Worm (Caenorhabditis elegans) whole organism, L4 larva: ENCODE data around the gene T16G1.5.
A peak's percentile ranks its signal among the peaks of the same experiment; 100 is the strongest.

Experiments
- D1046.2 ChIP-seq: fragments of 200-800 bp; sonication (Bioruptor generic); IDR thresholded peaks from 2 replicates; pipeline ENCODE4 v1.3.6; 2022; ENCODE audit warnings: missing genetic modification characterization, missing compliant biosample characterization
- F26F4.8 ChIP-seq: fragments of 200-800 bp; sonication (Bioruptor generic); conservative IDR thresholded peaks from 2 replicates; pipeline ENCODE4 v1.3.6; 2022; ENCODE audit warnings: missing genetic modification characterization, missing compliant biosample characterization
- F37D6.2 ChIP-seq: sonication (generic microtip); optimal IDR thresholded peaks from 2 replicates; lab custom pipeline; 2016; ENCODE audit warnings: mild to moderate bottlenecking, missing genetic modification characterization, missing compliant biosample characterization
- F49E8.2 ChIP-seq: sonication (generic microtip); optimal IDR thresholded peaks from 2 replicates; lab custom pipeline; 2016; ENCODE audit warnings: missing compliant biosample characterization, mild to moderate bottlenecking, missing genetic modification characterization, borderline replicate concordance
- T20F7.1 ChIP-seq: fragments of 200-800 bp; sonication (Bioruptor generic); optimal IDR thresholded peaks from 2 replicates; lab custom pipeline; 2018; ENCODE audit warnings: mild to moderate bottlenecking, missing genetic modification characterization, missing compliant biosample characterization
- T26A8.4 ChIP-seq: fragments of 200-800 bp; sonication (Bioruptor generic); IDR thresholded peaks from 2 replicates; pipeline ENCODE4 v1.3.6; 2022; ENCODE audit warnings: missing genetic modification characterization, missing compliant biosample characterization
- Y75B8A.6 ChIP-seq: fragments of 200-800 bp; sonication (Bioruptor generic); IDR thresholded peaks from 2 replicates; pipeline ENCODE4 v1.3.6; 2022; ENCODE audit warnings: missing genetic modification reagents, missing genetic modification characterization, missing compliant biosample characterization
- ZK337.2 ChIP-seq: fragments of 200-800 bp; sonication (Bioruptor generic); IDR thresholded peaks from 2 replicates; pipeline ENCODE4 v1.3.6; 2022; ENCODE audit warnings: missing genetic modification reagents, missing genetic modification characterization, missing compliant biosample characterization
- ZK546.5 ChIP-seq, 2 experiments: sonication (generic microtip); optimal IDR thresholded peaks; 2 replicates each; lab custom pipeline; 2017; ENCODE audit warnings: missing biosample characterization in 2 of 2, missing genetic modification characterization in 2 of 2
- aha-1 ChIP-seq: fragments of 150-350 bp; peaks from one replicate; lab custom pipeline; 2014; ENCODE audit warnings: missing biosample characterization, missing genetic modification characterization
- arid-1 ChIP-seq: fragments of 200-800 bp; sonication (Bioruptor generic); conservative IDR thresholded peaks from 2 replicates; pipeline ENCODE4 v1.3.6; 2022; ENCODE audit warnings: missing genetic modification reagents, missing genetic modification characterization, missing compliant biosample characterization
- attf-4 ChIP-seq: sonication (generic microtip); optimal IDR thresholded peaks from 3 replicates; lab custom pipeline; 2017; ENCODE audit warnings: missing biosample characterization, missing genetic modification characterization
- ceh-20 ChIP-seq: fragments of 200-800 bp; sonication (Bioruptor generic); IDR thresholded peaks from 2 replicates; pipeline ENCODE4 v1.3.6; 2022; ENCODE audit warnings: missing genetic modification reagents, missing genetic modification characterization, missing compliant biosample characterization
- cey-2 ChIP-seq: sonication (generic microtip); optimal IDR thresholded peaks from 3 replicates; lab custom pipeline; 2017; ENCODE audit warnings: missing genetic modification characterization, mild to moderate bottlenecking, missing compliant biosample characterization, antibody characterized with exemption, borderline replicate concordance; ENCODE audit not compliant: insufficient read depth
- daf-19 ChIP-seq: fragments of 200-800 bp; sonication (Bioruptor generic); conservative IDR thresholded peaks from 2 replicates; pipeline ENCODE4 v1.3.6; 2022; ENCODE audit warnings: missing genetic modification characterization, missing compliant biosample characterization
- daf-8 ChIP-seq: fragments of 200-800 bp; sonication (Bioruptor generic); IDR thresholded peaks from 2 replicates; pipeline ENCODE4 v1.3.6; 2022; ENCODE audit warnings: missing genetic modification characterization, missing compliant biosample characterization
- dmd-8 ChIP-seq: fragments of 200-800 bp; sonication (Bioruptor generic); IDR thresholded peaks from 2 replicates; pipeline ENCODE4 v1.3.6; 2022; ENCODE audit warnings: missing genetic modification characterization, missing compliant biosample characterization
- dve-1 ChIP-seq: sonication (generic microtip); optimal IDR thresholded peaks from 2 replicates; lab custom pipeline; 2017; ENCODE audit warnings: antibody characterized with exemption, mild to moderate bottlenecking, missing genetic modification characterization, missing compliant biosample characterization; ENCODE audit not compliant: insufficient read depth
- hif-1 ChIP-seq, 2 experiments: sonication (generic microtip); optimal IDR thresholded peaks; 2 replicates each; lab custom pipeline; 2016 to 2017; ENCODE audit warnings: missing compliant biosample characterization in 2 of 2, missing genetic modification characterization in 2 of 2, missing genetic modification reagents in 2 of 2, missing genotype in 2 of 2, mild to moderate bottlenecking in 1 of 2
- hlh-11 ChIP-seq: fragments of 200-800 bp; sonication (Bioruptor generic); optimal IDR thresholded peaks from 2 replicates; lab custom pipeline; 2018; ENCODE audit warnings: mild to moderate bottlenecking, missing genetic modification characterization, missing compliant biosample characterization
- jun-1 ChIP-seq: fragments of 150-350 bp; optimal IDR thresholded peaks from 2 replicates; lab custom pipeline; 2014; ENCODE audit warnings: missing biosample characterization, missing genetic modification reagents, missing genetic modification characterization
- lim-7 ChIP-seq: fragments of 200-800 bp; sonication (Bioruptor generic); IDR thresholded peaks from 2 replicates; pipeline ENCODE4 v1.3.6; 2022; ENCODE audit warnings: missing genetic modification characterization, missing compliant biosample characterization
- lin-15B ChIP-seq: fragments of 150-350 bp; sonication (generic microtip); optimal IDR thresholded peaks from 3 replicates; lab custom pipeline; 2014; ENCODE audit warnings: missing biosample characterization, missing genetic modification characterization
- lin-38 ChIP-seq: fragments of 200-800 bp; sonication (Bioruptor generic); IDR thresholded peaks from 2 replicates; pipeline ENCODE4 v1.3.6; 2022; ENCODE audit warnings: missing genetic modification reagents, missing genetic modification characterization, missing compliant biosample characterization
- lin-39 ChIP-seq: fragments of 150-350 bp; optimal IDR thresholded peaks from 2 replicates; lab custom pipeline; 2014; ENCODE audit warnings: missing biosample characterization, missing genetic modification reagents, missing genetic modification characterization
- lir-3 ChIP-seq: sonication (generic microtip); optimal IDR thresholded peaks from 2 replicates; lab custom pipeline; 2016; ENCODE audit warnings: mild to moderate bottlenecking, missing genetic modification characterization, missing compliant biosample characterization
- lsy-2 ChIP-seq, 2 experiments: fragments of 150-350 bp in 1 of 2; sonication (generic microtip) in 1 of 2; optimal IDR thresholded peaks; 2 replicates each; lab custom pipeline; 2014 to 2017; ENCODE audit warnings: missing biosample characterization in 2 of 2, missing genetic modification characterization in 2 of 2
- madf-5 ChIP-seq, 2 experiments: fragments of 200-800 bp; sonication (Bioruptor generic); IDR thresholded peaks; 2 replicates each; pipeline ENCODE4 v1.3.6; 2022; ENCODE audit warnings: missing compliant biosample characterization in 2 of 2, missing genetic modification characterization in 2 of 2
- mdt-29 ChIP-seq: fragments of 200-800 bp; sonication (Bioruptor generic); IDR thresholded peaks from 2 replicates; pipeline ENCODE4 v1.3.6; 2022; ENCODE audit warnings: missing genetic modification reagents, missing genetic modification characterization, missing compliant biosample characterization
- mep-1 ChIP-seq: fragments of 150-350 bp; sonication (generic microtip); optimal IDR thresholded peaks from 3 replicates; lab custom pipeline; 2014; ENCODE audit warnings: missing biosample characterization, missing genetic modification characterization
- nhr-10 ChIP-seq: fragments of 150-350 bp; optimal IDR thresholded peaks from 2 replicates; lab custom pipeline; 2014; ENCODE audit warnings: missing biosample characterization, missing genetic modification characterization
- nhr-11 ChIP-seq: fragments of 150-350 bp; optimal IDR thresholded peaks from 2 replicates; lab custom pipeline; 2014; ENCODE audit warnings: missing biosample characterization, missing genetic modification characterization
- nhr-111 ChIP-seq: fragments of 200-800 bp; sonication (Bioruptor generic); optimal IDR thresholded peaks from 2 replicates; lab custom pipeline; 2018; ENCODE audit warnings: mild to moderate bottlenecking, missing genetic modification characterization, missing compliant biosample characterization
- nhr-237 ChIP-seq: sonication (generic microtip); optimal IDR thresholded peaks from 2 replicates; lab custom pipeline; 2017; ENCODE audit warnings: missing biosample characterization, missing genetic modification characterization
- nhr-41 ChIP-seq: fragments of 200-800 bp; sonication (Bioruptor generic); IDR thresholded peaks from 2 replicates; pipeline ENCODE4 v1.3.6; 2022; ENCODE audit warnings: missing genetic modification reagents, missing genetic modification characterization, missing compliant biosample characterization
- nhr-6 ChIP-seq: fragments of 150-350 bp; optimal IDR thresholded peaks from 2 replicates; lab custom pipeline; 2014; ENCODE audit warnings: missing biosample characterization, missing genetic modification characterization
- nhr-76 ChIP-seq: fragments of 150-350 bp; optimal IDR thresholded peaks from 2 replicates; lab custom pipeline; 2014; ENCODE audit warnings: missing biosample characterization, missing genetic modification characterization
- pha-4 ChIP-seq, 2 experiments: fragments of 150-350 bp in 1 of 2; fragments of 200-800 bp in 1 of 2; sonication (Bioruptor generic) in 1 of 2; IDR thresholded peaks in 1 of 2; optimal IDR thresholded peaks in 1 of 2; 2 replicates each; pipeline versions ENCODE4 v1.3.6 to Lab custom; 2014 to 2022; ENCODE audit warnings: missing genetic modification characterization in 2 of 2, missing genetic modification reagents in 2 of 2, missing biosample characterization in 1 of 2, missing compliant biosample characterization in 1 of 2
- pqm-1 ChIP-seq: sonication (generic microtip); optimal IDR thresholded peaks from 2 replicates; lab custom pipeline; 2017; ENCODE audit warnings: missing biosample characterization, missing genetic modification characterization
- rbr-2 ChIP-seq: sonication (generic microtip); optimal IDR thresholded peaks from 2 replicates; lab custom pipeline; 2016; ENCODE audit warnings: missing genotype, missing genetic modification characterization, missing compliant biosample characterization
- skn-1 ChIP-seq: fragments of 150-350 bp; optimal IDR thresholded peaks from 2 replicates; lab custom pipeline; 2014; ENCODE audit warnings: missing biosample characterization, missing genetic modification characterization
- snpc-1.2 ChIP-seq: fragments of 200-800 bp; sonication (Bioruptor generic); IDR thresholded peaks from 2 replicates; pipeline ENCODE4 v1.3.6; 2022; ENCODE audit warnings: missing genetic modification reagents, missing genetic modification characterization, missing compliant biosample characterization
- snpc-4 ChIP-seq: fragments of 150-350 bp; optimal IDR thresholded peaks from 2 replicates; lab custom pipeline; 2014; ENCODE audit warnings: missing biosample characterization, missing genetic modification characterization
- spr-3 ChIP-seq: fragments of 200-800 bp; sonication (Bioruptor generic); optimal IDR thresholded peaks from 2 replicates; lab custom pipeline; 2018; ENCODE audit warnings: mild to moderate bottlenecking, missing genetic modification characterization, missing compliant biosample characterization
- tag-97 ChIP-seq: fragments of 200-800 bp; sonication (Bioruptor generic); IDR thresholded peaks from 2 replicates; pipeline ENCODE4 v1.3.6; 2022; ENCODE audit warnings: missing genetic modification characterization, missing compliant biosample characterization
- tra-1 ChIP-seq: fragments of 200-800 bp; sonication (Bioruptor generic); IDR thresholded peaks from 2 replicates; pipeline ENCODE4 v1.3.6; 2022; ENCODE audit warnings: missing genetic modification reagents, missing genetic modification characterization, missing compliant biosample characterization
- unc-130 ChIP-seq: sonication (generic microtip); optimal IDR thresholded peaks from 2 replicates; lab custom pipeline; 2016; ENCODE audit warnings: missing genetic modification reagents, missing genetic modification characterization, missing compliant biosample characterization
- unc-39 ChIP-seq: sonication (generic microtip); optimal IDR thresholded peaks from 2 replicates; lab custom pipeline; 2017; ENCODE audit warnings: missing biosample characterization, missing genetic modification characterization
- vab-7 ChIP-seq: fragments of 200-800 bp; sonication (Bioruptor generic); IDR thresholded peaks from 2 replicates; pipeline ENCODE4 v1.3.6; 2022; ENCODE audit warnings: missing genetic modification reagents, missing genetic modification characterization, missing compliant biosample characterization
- zfp-2 ChIP-seq: sonication (generic microtip); optimal IDR thresholded peaks from 2 replicates; lab custom pipeline; 2016; ENCODE audit warnings: mild to moderate bottlenecking, missing genetic modification characterization, missing compliant biosample characterization
- zfp-3 ChIP-seq: fragments of 200-800 bp; sonication (Bioruptor generic); conservative IDR thresholded peaks from 2 replicates; pipeline ENCODE4 v1.3.6; 2022; ENCODE audit warnings: missing genetic modification reagents, missing genetic modification characterization, missing compliant biosample characterization
- zip-11 ChIP-seq: fragments of 200-800 bp; sonication (Bioruptor generic); IDR thresholded peaks from 2 replicates; pipeline ENCODE4 v1.3.6; 2022; ENCODE audit warnings: missing genetic modification characterization, missing compliant biosample characterization
- zip-2 ChIP-seq: fragments of 150-350 bp; optimal IDR thresholded peaks from 2 replicates; lab custom pipeline; 2014; ENCODE audit warnings: missing biosample characterization, missing genetic modification characterization

The T16G1.5 gene

DNA sequence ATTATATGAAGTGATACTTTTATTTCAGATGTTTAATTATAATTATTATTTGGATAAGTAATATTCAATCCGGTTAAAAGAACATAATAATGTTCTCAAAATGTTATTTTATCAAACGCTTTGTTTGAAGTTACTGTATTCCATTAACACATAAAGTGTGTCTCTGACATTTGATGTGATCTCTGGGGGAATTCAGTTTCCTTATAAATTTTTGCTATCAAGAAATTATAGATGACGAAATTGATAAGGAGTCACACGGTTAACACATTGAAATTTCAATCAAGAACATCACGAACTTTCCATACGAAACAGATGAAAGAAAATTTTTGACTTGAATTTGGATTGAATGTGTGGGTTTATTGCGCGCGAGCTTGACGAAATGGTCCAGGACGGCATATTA is 17.7 kb downstream of the T16G1.5 start (continued):
- TF ChIP-seq ZK337.2 (GFP tag; lab: Robert Waterston, UW) (no peak), skn-1 (tag; lab: Kevin White, UChicago) (no peak), nhr-41 (no peak), D1046.2 (no peak), mdt-29 (GFP tag; lab: Robert Waterston, UW) (no peak), arid-1 (GFP tag; lab: Robert Waterston, UW) (no peak), lin-15B (tag; lab: Kevin White, UChicago) (no peak), attf-4 (tag; lab: Kevin White, UChicago) (no peak), madf-5 (GFP tag; IDR thresholded peaks at IDR 0.05; lab: Robert Waterston, UW) (no peak), pha-4 (GFP tag; IDR thresholded peaks at IDR 0.05; lab: Robert Waterston, UW) (no peak), pha-4 (tag; optimal IDR thresholded peaks at IDR 0.05; lab: Kevin White, UChicago) (no peak), T26A8.4 (GFP tag; lab: Robert Waterston, UW) (no peak), cey-2 (tag; lab: Kevin White, UChicago) (no peak), lin-38 (no peak), lir-3 (tag; lab: Kevin White, UChicago) (no peak), tag-97 (GFP tag; lab: Robert Waterston, UW) (no peak), jun-1 (tag; lab: Kevin White, UChicago) (no peak), daf-8 (GFP tag; lab: Robert Waterston, UW) (no peak), hlh-11 (tag; lab: Kevin White, UChicago) (peak; percentile 76), vab-7 (no peak), F49E8.2 (tag; lab: Kevin White, UChicago) (no peak), T20F7.1 (GFP tag; lab: Kevin White, UChicago) (no peak), nhr-6 (tag; lab: Kevin White, UChicago) (peak; percentile 48), mep-1 (tag; lab: Kevin White, UChicago) (no peak), nhr-76 (tag; lab: Kevin White, UChicago) (no peak), zip-11 (no peak), lsy-2 (tag; optimal IDR thresholded peaks at IDR 0.05; lab: Kevin White, UChicago) (no peak), zip-2 (tag; lab: Kevin White, UChicago) (no peak), F26F4.8 (no peak), spr-3 (no peak), snpc-4 (no peak), nhr-10 (tag; lab: Kevin White, UChicago) (no peak), dve-1 (tag; lab: Kevin White, UChicago) (peak; percentile 61), daf-19 (GFP tag; lab: Robert Waterston, UW) (no peak), snpc-1.2 (GFP tag; lab: Robert Waterston, UW) (no peak), ceh-20 (no peak), dmd-8 (GFP tag; lab: Robert Waterston, UW) (no peak), pqm-1 (tag; lab: Kevin White, UChicago) (peak; percentile 76), nhr-111 (GFP tag; lab: Kevin White, UChicago) (no peak), Y75B8A.6 (GFP tag; lab: Robert Waterston, UW) (no peak), nhr-237 (tag; lab: Kevin White, UChicago) (no peak), unc-130 (no peak), F37D6.2 (no peak), hif-1 (tag; optimal IDR thresholded peaks at IDR 0.05; lab: Kevin White, UChicago) (no peak), unc-39 (tag; lab: Kevin White, UChicago) (no peak), nhr-11 (tag; lab: Kevin White, UChicago) (no peak), tra-1 (GFP tag; lab: Robert Waterston, UW) (no peak), ZK546.5 (tag; optimal IDR thresholded peaks at IDR 0.05; lab: Kevin White, UChicago) (no peak), zfp-3 (no peak), rbr-2 (tag; lab: Kevin White, UChicago) (no peak), lin-39 (tag; lab: Kevin White, UChicago) (no peak), lim-7 (no peak), aha-1 (tag; lab: Kevin White, UChicago) (no peak), zfp-2 (tag; lab: Kevin White, UChicago) (no peak)
